Fruit fly (Drosophila melanogaster) whole organism, adult: ENCODE data around the gene CG18577.

Experiments used
- CG11617 ChIP-seq: fragments of 200-800 bp; sonication (Bioruptor generic); optimal IDR thresholded peaks from 2 replicates; lab custom pipeline; 2017; ENCODE audit warnings: mild to moderate bottlenecking, missing biosample characterization, missing genetic modification reagents, missing genetic modification characterization
- CG12768 ChIP-seq: fragments of 200-800 bp; sonication (Bioruptor generic); optimal IDR thresholded peaks from 2 replicates; lab custom pipeline; 2017; ENCODE audit warnings: missing biosample characterization, missing genetic modification characterization, mild to moderate bottlenecking, moderate library complexity, missing genetic modification reagents
- CG14711 ChIP-seq: fragments of 200-800 bp; sonication (Bioruptor generic); optimal IDR thresholded peaks from 2 replicates; lab custom pipeline; 2018; ENCODE audit warnings: missing biosample characterization, mild to moderate bottlenecking, missing genetic modification characterization, moderate library complexity
- CG1620 ChIP-seq: fragments of 200-800 bp; sonication (Bioruptor generic); optimal IDR thresholded peaks from 2 replicates; lab custom pipeline; 2016; ENCODE audit warnings: missing biosample characterization, missing genetic modification characterization
- CG33017 ChIP-seq: fragments of 200-800 bp; sonication (Bioruptor generic); optimal IDR thresholded peaks from 2 replicates; lab custom pipeline; 2018; ENCODE audit warnings: missing biosample characterization, mild to moderate bottlenecking, missing genetic modification characterization, moderate library complexity
- CG5204 ChIP-seq: fragments of 200-800 bp; sonication (Bioruptor generic); optimal IDR thresholded peaks from 2 replicates; lab custom pipeline; 2016; ENCODE audit warnings: missing biosample characterization, missing genetic modification characterization
- CG7045 ChIP-seq: fragments of 200-800 bp; sonication (Bioruptor generic); optimal IDR thresholded peaks from 2 replicates; lab custom pipeline; 2017; ENCODE audit warnings: missing biosample characterization, mild to moderate bottlenecking, missing genetic modification characterization
- CG7101 ChIP-seq: fragments of 200-800 bp; sonication (Bioruptor generic); optimal IDR thresholded peaks from 2 replicates; lab custom pipeline; 2018; ENCODE audit warnings: missing biosample characterization, mild to moderate bottlenecking, missing genetic modification characterization, moderate library complexity
- Clk ChIP-seq: fragments of 200-800 bp; sonication (Bioruptor generic); optimal IDR thresholded peaks from 2 replicates; lab custom pipeline; 2017; ENCODE audit warnings: missing biosample characterization, missing genetic modification characterization
- Crg-1 ChIP-seq: fragments of 200-800 bp; sonication (Bioruptor generic); optimal IDR thresholded peaks from 2 replicates; lab custom pipeline; 2016; ENCODE audit warnings: missing biosample characterization, missing genetic modification characterization
- Hr96 ChIP-seq: fragments of 200-800 bp; sonication (Bioruptor generic); optimal IDR thresholded peaks from 2 replicates; lab custom pipeline; 2016; ENCODE audit warnings: missing biosample characterization, missing genetic modification characterization
- Mnt ChIP-seq: fragments of 200-800 bp; sonication (Bioruptor generic); optimal IDR thresholded peaks from 2 replicates; lab custom pipeline; 2016; ENCODE audit warnings: missing biosample characterization, mild to moderate bottlenecking, missing genetic modification characterization
- bab1 ChIP-seq: fragments of 200-800 bp; sonication (Bioruptor generic); optimal IDR thresholded peaks from 3 replicates; lab custom pipeline; 2019; ENCODE audit warnings: missing biosample characterization, mild to moderate bottlenecking, missing genetic modification characterization, moderate library complexity
- cic ChIP-seq: fragments of 200-800 bp; sonication (Bioruptor generic); optimal IDR thresholded peaks from 2 replicates; lab custom pipeline; 2017; ENCODE audit warnings: missing biosample characterization, mild to moderate bottlenecking, missing genetic modification characterization, moderate library complexity
- cnc ChIP-seq, 2 experiments: fragments of >200 bp; optimal IDR thresholded peaks; 2 replicates each; lab custom pipeline; 2017
- kay ChIP-seq: fragments of 200-800 bp; sonication (Bioruptor generic); peaks from one replicate; lab custom pipeline; 2016; ENCODE audit warnings: missing biosample characterization, missing genetic modification characterization, borderline replicate concordance
- ovo ChIP-seq: fragments of 200-800 bp; sonication (Bioruptor generic); optimal IDR thresholded peaks from 2 replicates; lab custom pipeline; 2016; ENCODE audit warnings: missing biosample characterization, missing genetic modification characterization
- pad ChIP-seq: fragments of 200-800 bp; sonication (Bioruptor generic); optimal IDR thresholded peaks from 3 replicates; lab custom pipeline; 2017; ENCODE audit warnings: missing biosample characterization, missing genetic modification characterization, mild to moderate bottlenecking, moderate library complexity, missing genetic modification reagents
- tj ChIP-seq: fragments of 200-800 bp; sonication (Bioruptor generic); optimal IDR thresholded peaks from 3 replicates; lab custom pipeline; 2017; ENCODE audit warnings: missing biosample characterization, mild to moderate bottlenecking, missing genetic modification characterization, moderate library complexity
- toe ChIP-seq: fragments of 200-800 bp; sonication (Bioruptor generic); optimal IDR thresholded peaks from 2 replicates; lab custom pipeline; 2016; ENCODE audit warnings: missing biosample characterization, missing genetic modification characterization

CG18577 gene

DNA sequence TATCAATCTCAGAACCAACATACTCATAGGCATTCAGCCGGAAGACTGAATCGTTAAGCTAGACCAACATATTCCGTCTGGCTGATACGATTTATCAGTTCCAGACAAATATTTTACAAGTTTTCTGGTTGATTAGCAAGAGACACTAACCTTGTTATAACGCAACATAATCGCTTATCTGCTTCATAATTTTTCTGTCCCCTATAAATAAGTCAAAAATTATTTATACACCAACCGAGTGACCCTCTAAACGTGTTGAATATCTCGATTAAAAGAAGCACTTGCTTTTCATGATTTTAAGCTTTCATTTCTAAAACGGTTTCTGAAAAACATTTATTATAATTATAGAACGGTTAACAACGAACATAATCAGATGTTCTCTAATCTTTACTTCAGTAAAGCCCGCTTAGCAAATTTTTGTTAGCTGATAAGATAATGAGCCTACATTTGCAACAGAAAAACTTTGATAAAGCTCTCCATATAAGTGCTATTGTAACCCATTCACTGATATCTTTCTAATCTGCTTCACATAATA, 27.9 kb upstream of the CG18577 start, which contains the start of gene Ugt35E2:
Gene Ugt35E2, minus strand, starts transcription at position 51 of the 535 bp plus-strand sequence.
- TF ChIP-seq pad (GFP tag; lab: Kevin White, UChicago) (no peak), CG5204 (GFP tag; lab: Kevin White, UChicago) (no peak), tj (GFP tag; lab: Kevin White, UChicago) (no peak), CG11617 (GFP tag; lab: Kevin White, UChicago) (no peak), ovo (GFP tag; lab: Kevin White, UChicago) (no peak), bab1 (GFP tag; lab: Kevin White, UChicago) (no peak), CG7045 (GFP tag; lab: Kevin White, UChicago) (no peak), Hr96 (GFP tag; lab: Kevin White, UChicago) (no peak), CG33017 (tag; lab: Kevin White, UChicago) (no peak), CG7101 (no peak), CG1620 (no peak), CG12768 (GFP tag; lab: Kevin White, UChicago) (no peak), CG14711 (tag; lab: Kevin White, UChicago) (no peak), toe (no peak), Clk (GFP tag; lab: Kevin White, UChicago) (no peak), Mnt (GFP tag; lab: Kevin White, UChicago) (no peak), cic (GFP tag; lab: Kevin White, UChicago) (no peak), kay (GFP tag; lab: Kevin White, UChicago) (no peak), cnc (optimal IDR thresholded peaks at IDR 0.05; lab: Kevin White, UChicago) (no peak)

DNA sequence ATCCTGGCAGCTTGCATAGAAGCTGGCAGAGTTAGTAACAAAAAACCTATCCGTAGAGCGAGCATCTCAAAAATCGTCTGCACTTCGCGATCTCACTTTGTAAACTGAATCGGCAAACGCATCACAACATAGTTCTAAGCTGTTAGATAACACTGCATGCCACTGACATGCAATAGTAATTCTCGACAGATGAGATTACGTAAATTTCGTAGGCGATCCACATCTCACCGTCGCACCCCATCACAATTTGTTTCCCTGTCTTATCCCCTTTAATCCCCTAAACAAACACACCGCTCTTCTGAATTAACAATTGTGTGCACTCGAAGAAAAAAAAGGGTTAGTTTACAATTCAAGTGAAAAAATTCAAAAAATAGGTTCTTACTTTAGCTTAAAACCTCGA, 25.7 kb upstream of the CG18577 start, which contains the start of gene Ugt35B1:
Gene Ugt35B1, minus strand, starts transcription at position 101 of the 400 bp plus-strand sequence.
- TF ChIP-seq toe: peak; percentile 15
- TF ChIP-seq CG7101: peak; percentile 21
- peak; percentile 44 for TF ChIP-seq cic (GFP tag; lab: Kevin White, UChicago)
- peak; percentile 68 for TF ChIP-seq kay (GFP tag; lab: Kevin White, UChicago)
- no peak for TF ChIP-seq CG1620
- TF ChIP-seq CG14711 (tag; lab: Kevin White, UChicago): no peak
- TF ChIP-seq CG33017 (tag; lab: Kevin White, UChicago): peak; percentile 17
- peak; percentile 39 for TF ChIP-seq CG5204 (GFP tag; lab: Kevin White, UChicago)
- peak; percentile 49 for TF ChIP-seq CG12768 (GFP tag; lab: Kevin White, UChicago)
- peak; percentile 26 for TF ChIP-seq CG11617 (GFP tag; lab: Kevin White, UChicago)
- TF ChIP-seq tj (GFP tag; lab: Kevin White, UChicago): no peak

DNA sequence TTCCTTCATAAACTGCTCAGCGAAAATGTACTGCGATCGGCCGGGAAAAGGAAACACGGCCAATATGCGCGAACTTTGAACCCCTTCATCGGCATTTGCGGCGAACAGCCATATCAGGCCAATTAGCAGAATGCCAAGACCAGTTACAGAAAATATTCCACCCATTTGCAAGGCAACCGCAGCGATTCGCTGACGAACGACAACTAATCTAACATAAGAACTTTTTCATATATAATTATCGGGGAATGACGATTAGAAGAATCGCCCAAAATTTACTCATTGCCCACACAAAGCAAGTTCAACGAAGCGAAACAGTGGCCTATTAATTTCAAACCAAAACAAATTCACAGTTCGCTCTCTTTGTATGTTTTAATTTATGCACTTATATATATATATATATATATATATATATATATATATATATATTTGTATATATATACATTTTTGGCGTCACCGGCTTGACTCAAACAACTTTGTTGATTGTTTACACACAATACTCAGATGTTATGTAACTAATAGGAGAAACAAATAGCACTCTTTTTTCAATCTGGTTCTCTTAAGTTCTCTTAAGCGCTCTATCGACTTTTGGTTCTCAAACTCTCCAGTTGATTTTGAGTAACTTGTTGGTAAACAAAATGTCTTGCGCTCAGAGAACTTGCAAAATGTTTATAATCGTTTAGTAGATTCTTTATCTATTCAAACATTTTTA, 23.3 kb upstream of the CG18577 start, which contains the start of gene Ugt35A1:
Gene Ugt35A1, minus strand, starts transcription at position 205 of the 709 bp plus-strand sequence.
- TF ChIP-seq CG14711 (tag; lab: Kevin White, UChicago): no peak
- peak; percentile 92 for TF ChIP-seq kay (GFP tag; lab: Kevin White, UChicago)
- no peak for TF ChIP-seq pad (GFP tag; lab: Kevin White, UChicago)
- TF ChIP-seq tj (GFP tag; lab: Kevin White, UChicago): no peak
- TF ChIP-seq cic (GFP tag; lab: Kevin White, UChicago): no peak
- TF ChIP-seq CG7045 (GFP tag; lab: Kevin White, UChicago): no peak
- peak; percentile 3 for TF ChIP-seq CG12768 (GFP tag; lab: Kevin White, UChicago)

dm6 chr3R:11173169-11173506, 22.8 kb upstream of the CG18577 start:
- no peak for TF ChIP-seq toe
- TF ChIP-seq Mnt (GFP tag; lab: Kevin White, UChicago): no peak
- TF ChIP-seq CG11617 (GFP tag; lab: Kevin White, UChicago): peak; percentile 51
- TF ChIP-seq kay (GFP tag; lab: Kevin White, UChicago): peak; percentile 58
- no peak for TF ChIP-seq Clk (GFP tag; lab: Kevin White, UChicago)
- TF ChIP-seq cnc (optimal IDR thresholded peaks at IDR 0.05; lab: Kevin White, UChicago): no peak
- no peak for TF ChIP-seq pad (GFP tag; lab: Kevin White, UChicago)
- peak; percentile 67 for TF ChIP-seq CG33017 (tag; lab: Kevin White, UChicago)
- no peak for TF ChIP-seq CG1620
- no peak for TF ChIP-seq CG5204 (GFP tag; lab: Kevin White, UChicago)
- no peak for TF ChIP-seq ovo (GFP tag; lab: Kevin White, UChicago)
- no peak for TF ChIP-seq Crg-1
- peak; percentile 32 for TF ChIP-seq CG7101
- TF ChIP-seq tj (GFP tag; lab: Kevin White, UChicago): peak; percentile 14
- TF ChIP-seq cic (GFP tag; lab: Kevin White, UChicago): peak; percentile 74
- TF ChIP-seq CG12768 (GFP tag; lab: Kevin White, UChicago): peak; percentile 42
- TF ChIP-seq CG7045 (GFP tag; lab: Kevin White, UChicago): peak; percentile 59
- peak; percentile 45 for TF ChIP-seq CG14711 (tag; lab: Kevin White, UChicago)
- TF ChIP-seq Hr96 (GFP tag; lab: Kevin White, UChicago): no peak
- no peak for TF ChIP-seq bab1 (GFP tag; lab: Kevin White, UChicago)

dm6 chr3R:11175308-11175707, 20.6 kb upstream of the CG18577 start, which contains the start of the genes Ugt304A1 and Ugt303A1:
Gene Ugt304A1 (minus strand): TSS chr3R:11175408.
Gene Ugt303A1 (plus strand): TSS chr3R:11175529.
- no peak for TF ChIP-seq kay (GFP tag; lab: Kevin White, UChicago)
- TF ChIP-seq pad (GFP tag; lab: Kevin White, UChicago): no peak
- TF ChIP-seq cic (GFP tag; lab: Kevin White, UChicago): peak; percentile 18
